Fruit fly (Drosophila melanogaster): Measurements from ENCODE around the gene OdsH.

OdsH gene

DNA sequence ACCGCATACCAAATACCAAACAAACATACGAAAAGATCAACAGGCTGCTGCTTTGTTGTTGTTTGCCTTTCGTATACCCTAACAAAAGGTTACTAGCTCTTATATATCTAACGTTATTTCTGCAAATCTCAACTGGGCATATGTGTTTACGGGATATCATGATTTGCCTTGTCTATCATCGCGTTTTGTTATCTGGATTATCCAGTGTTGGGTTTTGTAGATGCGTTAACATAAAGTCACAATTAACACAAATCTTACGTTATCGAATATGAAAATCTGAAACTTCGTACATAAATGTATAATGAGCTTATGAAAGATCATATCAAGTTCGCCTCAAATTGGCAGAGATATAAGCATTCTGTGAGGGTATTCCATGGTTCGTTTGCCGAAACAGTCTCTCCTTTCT is 39.4 kb downstream of the OdsH start (continued):
- peak in 1 of 2 experiments; percentile 13 for TF ChIP-seq Hr51 (GFP tag; optimal IDR thresholded peaks at IDR 0.05)
- TF ChIP-seq CG18262 (tag; optimal IDR thresholded peaks at IDR 0.05): peak; percentile 61
- TF ChIP-seq CG17361 (GFP tag; IDR thresholded peaks at IDR 0.05): 0 out of 3 replicates have a peak, but pooled peaks have one; percentile 14
- TF ChIP-seq CHES-1-like (GFP tag; optimal IDR thresholded peaks at IDR 0.05): peak; percentile 19
- TF ChIP-seq Xbp1 (GFP tag; optimal IDR thresholded peaks at IDR 0.05): peak; percentile 7
- peak; percentile 15 for TF ChIP-seq slp2 (GFP tag; optimal IDR thresholded peaks at IDR 0.05)
- TF ChIP-seq twi (tag; optimal IDR thresholded peaks at IDR 0.05): peak; percentile 8
- TF ChIP-seq pb (GFP tag; optimal IDR thresholded peaks at IDR 0.05): peak; percentile 31
- peak; percentile 8; the same call in 1 of the 2 replicates for TF ChIP-seq Xrp1 (GFP tag; IDR thresholded peaks at IDR 0.05)
- peak; percentile 13 for TF ChIP-seq CG2120 (GFP tag; optimal IDR thresholded peaks at IDR 0.05)
- TF ChIP-seq CG7556 (GFP tag; optimal IDR thresholded peaks at IDR 0.05): peak; percentile 31
- peak; percentile 55 for TF ChIP-seq Ets65A (GFP tag)
- peak; percentile 61 for TF ChIP-seq CG15479 (GFP tag; optimal IDR thresholded peaks at IDR 0.05)
- TF ChIP-seq CG3163 (GFP tag; optimal IDR thresholded peaks at IDR 0.05): no peak
- TF ChIP-seq zfh1 (GFP tag; IDR thresholded peaks at IDR 0.05): 0 out of 3 replicates have a peak, but pooled peaks have one; percentile 5
- TF ChIP-seq CoRest (tag; optimal IDR thresholded peaks at IDR 0.05): peak; percentile 28
- peak; percentile 20 for TF ChIP-seq CG7786 (GFP tag; optimal IDR thresholded peaks at IDR 0.05)
- peak; percentile 20 for TF ChIP-seq Chrac-16 (GFP tag; optimal IDR thresholded peaks at IDR 0.05)
- TF ChIP-seq CG2199 (GFP tag; IDR thresholded peaks at IDR 0.05): 0 out of 3 replicates have a peak, but pooled peaks have one; percentile 8
- peak; percentile 18 for TF ChIP-seq Mes4 (GFP tag; optimal IDR thresholded peaks at IDR 0.05)
- TF ChIP-seq ash1 (GFP tag; optimal IDR thresholded peaks at IDR 0.05): no peak
- TF ChIP-seq CG4360 (GFP tag; IDR thresholded peaks at IDR 0.05): peak; percentile 66
- TF ChIP-seq trem (tag; optimal IDR thresholded peaks at IDR 0.05): peak; percentile 6
- TF ChIP-seq CG9727 (GFP tag; optimal IDR thresholded peaks at IDR 0.05): peak; percentile 76
- peak; percentile 23 for TF ChIP-seq CG11504 (tag; optimal IDR thresholded peaks at IDR 0.05)
- TF ChIP-seq ci (GFP tag; IDR thresholded peaks at IDR 0.05): no peak
- no peak for TF ChIP-seq hbn (GFP tag; IDR thresholded peaks at IDR 0.05; ENCODE audit: partially characterized antibody)
- no peak for TF ChIP-seq CrebB (tag; optimal IDR thresholded peaks at IDR 0.05)
- TF ChIP-seq CG14710 (tag; optimal IDR thresholded peaks at IDR 0.05): peak; percentile 57
- TF ChIP-seq CG16815 (GFP tag; optimal IDR thresholded peaks at IDR 0.05): peak; percentile 12
- peak; percentile 12 for TF ChIP-seq CG2202 (tag; optimal IDR thresholded peaks at IDR 0.05)
- TF ChIP-seq CG4404 (GFP tag; IDR thresholded peaks at IDR 0.05): peak; percentile 44; the same call in 1 of the 2 replicates
- no peak for TF ChIP-seq Dek (tag; optimal IDR thresholded peaks at IDR 0.05)
- TF ChIP-seq CG30403 (GFP tag; optimal IDR thresholded peaks at IDR 0.05): peak; percentile 1

DNA sequence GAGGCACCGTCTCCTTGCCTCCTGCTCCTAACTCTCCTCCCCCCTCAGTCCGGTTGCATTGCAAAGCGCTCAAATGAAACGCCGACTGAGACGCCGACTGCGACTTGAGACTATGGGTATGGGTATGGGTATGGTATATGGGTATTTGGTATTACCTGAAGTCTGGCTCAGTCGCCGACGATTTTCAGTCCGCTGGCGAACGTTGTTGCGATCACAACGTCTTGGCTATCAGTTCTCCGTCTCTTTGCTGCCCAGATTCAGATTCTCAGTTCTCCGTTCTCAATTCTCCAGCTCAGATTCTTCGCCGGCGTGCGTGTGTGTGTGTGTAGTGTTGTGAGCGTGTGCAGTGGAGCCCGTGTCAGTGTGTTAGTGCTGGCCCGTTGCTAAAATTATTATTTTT is 39.8 kb downstream of the OdsH start, which contains the start of gene CG6398:
Gene CG6398, plus strand, starts transcription at position 185 of the 400 bp plus-strand sequence.
- TF ChIP-seq ash1 (GFP tag; optimal IDR thresholded peaks at IDR 0.05) (peak; percentile 11), pros (GFP tag; optimal IDR thresholded peaks at IDR 0.05) (peak; percentile 71), crp (GFP tag; optimal IDR thresholded peaks at IDR 0.05) (no peak), Antp (GFP tag; optimal IDR thresholded peaks at IDR 0.05) (no peak), CG13123 (GFP tag; optimal IDR thresholded peaks at IDR 0.05) (no peak), Nf-YC (tag; optimal IDR thresholded peaks at IDR 0.05) (no peak), mirr (GFP tag; optimal IDR thresholded peaks at IDR 0.05) (no peak), Med (GFP tag) (peak; percentile 75), sens (GFP tag) (peak; percentile 10), CG10209 (GFP tag; optimal IDR thresholded peaks at IDR 0.05) (no peak), bbx (GFP tag; IDR thresholded peaks at IDR 0.05; ENCODE audit: partially characterized antibody) (0 out of 2 replicates have a peak, but pooled peaks have one; percentile 19), z (GFP tag; IDR thresholded peaks at IDR 0.05) (peak; percentile 92), CG12104 (GFP tag; optimal IDR thresholded peaks at IDR 0.05) (no peak), Stat92E (GFP tag; optimal IDR thresholded peaks at IDR 0.05) (peak in 1 of 3 experiments; percentile 13), CG2199 (GFP tag; IDR thresholded peaks at IDR 0.05) (0 out of 3 replicates have a peak, but pooled peaks have one; percentile 24), ci (GFP tag; IDR thresholded peaks at IDR 0.05) (peak; percentile 36; the same call in 1 of the 3 replicates), CG33557 (GFP tag; optimal IDR thresholded peaks at IDR 0.05) (no peak), tna (GFP tag; IDR thresholded peaks at IDR 0.05; ENCODE audit: partially characterized antibody) (no peak), Fer2 (tag; optimal IDR thresholded peaks at IDR 0.05) (no peak), ssp (GFP tag; IDR thresholded peaks at IDR 0.05) (no peak)
